Worm (Caenorhabditis elegans) whole organism, midembryonic: ENCODE results near the gene R05G9.3.

Experiments used
- T22C8.4 ChIP-seq: fragments of 200-800 bp; sonication (Bioruptor generic); IDR thresholded peaks from 2 replicates; pipeline ENCODE4 v1.3.6; 2022; ENCODE audit warnings: missing genetic modification characterization, missing compliant biosample characterization
- cog-1 ChIP-seq: sonication (generic microtip); optimal IDR thresholded peaks from 2 replicates; lab custom pipeline; 2016; ENCODE audit warnings: missing genetic modification characterization, missing compliant biosample characterization
- flt-1 ChIP-seq: fragments of 200-800 bp; sonication (Bioruptor generic); IDR thresholded peaks from 2 replicates; pipeline ENCODE4 v1.3.6; 2022; ENCODE audit warnings: missing genetic modification characterization, missing compliant biosample characterization
- klf-2 ChIP-seq: fragments of 200-800 bp; sonication (Bioruptor generic); conservative IDR thresholded peaks from 2 replicates; pipeline ENCODE4 v1.3.6; 2022; ENCODE audit warnings: missing genetic modification reagents, missing genetic modification characterization, missing compliant biosample characterization
- med-1 ChIP-seq: sonication (generic microtip); optimal IDR thresholded peaks from 2 replicates; lab custom pipeline; 2017; ENCODE audit warnings: missing genetic modification characterization, mild to moderate bottlenecking, missing compliant biosample characterization, antibody characterized with exemption, missing genetic modification reagents; ENCODE audit not compliant: insufficient read depth
- tab-1 ChIP-seq: fragments of 200-800 bp; sonication (Bioruptor generic); IDR thresholded peaks from 2 replicates; pipeline ENCODE4 v1.3.6; 2022; ENCODE audit warnings: missing genetic modification characterization, missing compliant biosample characterization
- ztf-23 ChIP-seq: fragments of 200-800 bp; sonication (Bioruptor generic); IDR thresholded peaks from 2 replicates; pipeline ENCODE4 v1.3.6; 2022; ENCODE audit warnings: missing genetic modification reagents, missing genetic modification characterization, missing compliant biosample characterization
- ztf-29 ChIP-seq: fragments of 200-800 bp; sonication (Bioruptor generic); IDR thresholded peaks from 2 replicates; pipeline ENCODE4 v1.3.6; 2022; ENCODE audit warnings: missing genetic modification reagents, missing genetic modification characterization, missing compliant biosample characterization

- TF ChIP-seq T22C8.4 (GFP tag; lab: Robert Waterston, UW), result no peak
- TF ChIP-seq cog-1 (tag; lab: Kevin White, UChicago), result no peak
- no peak for TF ChIP-seq med-1 (GFP tag; lab: Kevin White, UChicago)
- TF ChIP-seq ztf-23 (GFP tag; lab: Robert Waterston, UW), result no peak
- TF ChIP-seq tab-1, result no peak
- TF ChIP-seq flt-1, result no peak
- TF ChIP-seq ztf-29 (GFP tag; lab: Robert Waterston, UW), result no peak
- TF ChIP-seq klf-2 (GFP tag; lab: Robert Waterston, UW), result no peak
Measured at ce11 chrII:6454671-6455070, 46.6 kb downstream of the R05G9.3 start, which contains the start of gene aptf-1.
